Fruit fly (Drosophila melanogaster): Measurements from ENCODE around the gene CG14879.

CG14879 gene

DNA sequence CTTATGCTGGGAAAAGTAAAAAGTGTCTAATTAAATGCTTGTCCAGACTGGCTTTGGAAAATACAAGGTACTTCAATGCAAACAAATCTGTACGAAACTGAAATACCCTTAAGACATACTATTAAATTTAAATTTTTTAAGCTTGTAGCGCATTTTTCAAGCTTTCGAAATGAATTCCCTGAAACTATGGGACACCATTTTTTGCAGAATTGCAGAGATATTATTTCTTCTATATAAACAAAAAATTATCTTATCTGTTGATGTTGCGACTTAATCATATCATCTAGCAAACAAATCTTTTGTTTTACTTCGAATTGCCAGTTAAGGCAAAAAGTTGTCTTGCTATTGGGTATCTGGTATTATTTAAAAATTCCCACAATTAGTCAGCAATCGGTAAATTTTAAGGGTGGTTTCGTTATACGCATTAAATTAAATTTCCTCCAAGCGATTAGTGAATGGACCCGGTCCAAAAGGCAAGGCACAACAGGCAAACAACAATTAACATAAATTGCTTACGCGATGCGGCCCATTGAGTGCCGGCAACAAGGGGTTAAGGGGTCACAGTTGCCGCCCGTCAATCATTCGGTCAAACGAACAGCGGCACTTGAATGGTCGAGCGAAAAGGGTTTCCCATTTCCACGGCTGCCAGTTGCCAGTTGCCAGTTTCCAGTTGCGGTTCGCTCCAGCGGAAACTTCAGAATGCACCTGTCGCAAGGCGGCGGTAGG is 12.5 kb downstream of the CG14879 start (continued):
- no peak for TF ChIP-seq btn (GFP tag; optimal IDR thresholded peaks at IDR 0.05)
- no peak for TF ChIP-seq CG10431 (GFP tag; optimal IDR thresholded peaks at IDR 0.05)
- no peak for TF ChIP-seq CG17568 (GFP tag; optimal IDR thresholded peaks at IDR 0.05)
- TF ChIP-seq CG2129 (GFP tag; IDR thresholded peaks at IDR 0.05; ENCODE audit: partially characterized antibody): no peak
- no peak for TF ChIP-seq chinmo (GFP tag; IDR thresholded peaks at IDR 0.05; ENCODE audit: partially characterized antibody)
- no peak for TF ChIP-seq CG6813 (GFP tag; optimal IDR thresholded peaks at IDR 0.05)
- no peak for TF ChIP-seq cad (GFP tag; optimal IDR thresholded peaks at IDR 0.05)
- no peak for TF ChIP-seq mld (GFP tag; IDR thresholded peaks at IDR 0.05; ENCODE audit: partially characterized antibody)
- TF ChIP-seq run (tag; optimal IDR thresholded peaks at IDR 0.05): no peak
- no peak for TF ChIP-seq pfk (GFP tag; optimal IDR thresholded peaks at IDR 0.05)
- no peak for TF ChIP-seq CG16815 (GFP tag; optimal IDR thresholded peaks at IDR 0.05)
- TF ChIP-seq sim (GFP tag; IDR thresholded peaks at IDR 0.05): no peak
- TF ChIP-seq CG1792 (GFP tag; optimal IDR thresholded peaks at IDR 0.05): no peak
- peak; percentile 20 for TF ChIP-seq nmo (GFP tag; optimal IDR thresholded peaks at IDR 0.05)
- TF ChIP-seq D (optimal IDR thresholded peaks at IDR 0.05): no peak
- no peak for TF ChIP-seq D (GFP tag; optimal IDR thresholded peaks at IDR 0.05)
- no peak for TF ChIP-seq HmgZ (tag; optimal IDR thresholded peaks at IDR 0.05)
- TF ChIP-seq CG3407 (GFP tag; optimal IDR thresholded peaks at IDR 0.05): no peak
- no peak for TF ChIP-seq CG16779 (GFP tag; IDR thresholded peaks at IDR 0.05)
- TF ChIP-seq salm (tag; optimal IDR thresholded peaks at IDR 0.05): no peak
- peak; percentile 55 for TF ChIP-seq Med (GFP tag)
- TF ChIP-seq lbe (GFP tag; optimal IDR thresholded peaks at IDR 0.05): no peak
- TF ChIP-seq CTCF (GFP tag; optimal IDR thresholded peaks at IDR 0.05): no peak
- no peak for TF ChIP-seq CG2120 (GFP tag; optimal IDR thresholded peaks at IDR 0.05)
- no peak for TF ChIP-seq hbn (GFP tag; IDR thresholded peaks at IDR 0.05; ENCODE audit: partially characterized antibody)
- TF ChIP-seq her (GFP tag; optimal IDR thresholded peaks at IDR 0.05): no peak
- no peak for TF ChIP-seq Atf3 (GFP tag; optimal IDR thresholded peaks at IDR 0.05)
- no peak for TF ChIP-seq tx (GFP tag; optimal IDR thresholded peaks at IDR 0.05)
- TF ChIP-seq CG9817 (tag; optimal IDR thresholded peaks at IDR 0.05): no peak
- TF ChIP-seq CG8089 (GFP tag; optimal IDR thresholded peaks at IDR 0.05): no peak
- TF ChIP-seq otp (GFP tag; IDR thresholded peaks at IDR 0.05): no peak
- TF ChIP-seq croc (GFP tag; conservative IDR thresholded peaks at IDR 0.05): no peak
- TF ChIP-seq CG11398 (GFP tag; optimal IDR thresholded peaks at IDR 0.05): no peak
- TF ChIP-seq slp2 (GFP tag; optimal IDR thresholded peaks at IDR 0.05): no peak
- TF ChIP-seq Poxn (GFP tag; IDR thresholded peaks at IDR 0.05): no peak
- no peak for TF ChIP-seq CG31365 (tag; optimal IDR thresholded peaks at IDR 0.05)
- TF ChIP-seq pho (GFP tag; optimal IDR thresholded peaks at IDR 0.05): no peak
- no peak for TF ChIP-seq CG14014 (GFP tag; IDR thresholded peaks at IDR 0.05)
- no peak for TF ChIP-seq ftz-f1 (GFP tag; optimal IDR thresholded peaks at IDR 0.05)
- peak; percentile 14 for TF ChIP-seq CoRest (tag; optimal IDR thresholded peaks at IDR 0.05)
- no peak for TF ChIP-seq Myb (GFP tag; optimal IDR thresholded peaks at IDR 0.05)
- no peak for TF ChIP-seq schlank (tag; optimal IDR thresholded peaks at IDR 0.05)
- TF ChIP-seq Bteb2 (GFP tag; optimal IDR thresholded peaks at IDR 0.05): no peak
- TF ChIP-seq MBD-R2 (GFP tag; IDR thresholded peaks at IDR 0.05): no peak
- no peak for TF ChIP-seq wek (GFP tag; optimal IDR thresholded peaks at IDR 0.05)
- no peak for TF ChIP-seq pzg (GFP tag; optimal IDR thresholded peaks at IDR 0.05)
- no peak for TF ChIP-seq CG7987 (GFP tag; optimal IDR thresholded peaks at IDR 0.05)
- TF ChIP-seq Adf1 (GFP tag; IDR thresholded peaks at IDR 0.05): no peak
- TF ChIP-seq Meics (GFP tag; optimal IDR thresholded peaks at IDR 0.05): peak; percentile 2
- peak; percentile 91 for TF ChIP-seq kni (GFP tag; optimal IDR thresholded peaks at IDR 0.05)
- peak; percentile 2 for TF ChIP-seq sens (GFP tag)
- TF ChIP-seq CG13123 (GFP tag; optimal IDR thresholded peaks at IDR 0.05): no peak
